Fruit fly (Drosophila melanogaster): ENCODE measurements around the gene CG46339.

The CG46339 gene

dm6 chr3R:26937423-26937822, 21.9 kb downstream of the CG46339 start:
- no peak for TF ChIP-seq insv (optimal IDR thresholded peaks at IDR 0.05)
- TF ChIP-seq Sin3A (optimal IDR thresholded peaks at IDR 0.05): no peak
- no peak for TF ChIP-seq h (optimal IDR thresholded peaks at IDR 0.05)
- no peak for TF ChIP-seq ttk (optimal IDR thresholded peaks at IDR 0.05)

- TF ChIP-seq psq (optimal IDR thresholded peaks at IDR 0.05) (no peak), h (optimal IDR thresholded peaks at IDR 0.05) (no peak), Myc (optimal IDR thresholded peaks at IDR 0.05) (no peak), insv (optimal IDR thresholded peaks at IDR 0.05) (no peak), ttk (optimal IDR thresholded peaks at IDR 0.05) (no peak), Sin3A (optimal IDR thresholded peaks at IDR 0.05) (no peak)
Measured at dm6 chr3R:26945233-26945632, 29.7 kb downstream of the CG46339 start, which contains the start of gene CG14252. TSS of gene CG14252 (plus strand) at chr3R:26945534.

dm6 chr3R:26947296-26947880, 31.8 kb downstream of the CG46339 start, which contains the start of gene Spag1:
TSS of gene Spag1 (plus strand) at chr3R:26947830.
- no peak for TF ChIP-seq h (optimal IDR thresholded peaks at IDR 0.05)
- TF ChIP-seq insv (optimal IDR thresholded peaks at IDR 0.05): no peak
- no peak for TF ChIP-seq Myc (optimal IDR thresholded peaks at IDR 0.05)
- TF ChIP-seq psq (optimal IDR thresholded peaks at IDR 0.05): no peak
- TF ChIP-seq ttk (optimal IDR thresholded peaks at IDR 0.05): no peak
- no peak for TF ChIP-seq Sin3A (optimal IDR thresholded peaks at IDR 0.05)

- no peak for TF ChIP-seq psq (optimal IDR thresholded peaks at IDR 0.05)
- no peak for TF ChIP-seq insv (optimal IDR thresholded peaks at IDR 0.05)
- TF ChIP-seq ttk (optimal IDR thresholded peaks at IDR 0.05): no peak
- TF ChIP-seq h (optimal IDR thresholded peaks at IDR 0.05): no peak
- TF ChIP-seq Sin3A (optimal IDR thresholded peaks at IDR 0.05): no peak
- TF ChIP-seq Myc (optimal IDR thresholded peaks at IDR 0.05): no peak
Measured at dm6 chr3R:26952200-26952856, 36.8 kb downstream of the CG46339 start.

- TF ChIP-seq ttk (optimal IDR thresholded peaks at IDR 0.05) (no peak), Myc (optimal IDR thresholded peaks at IDR 0.05) (no peak), insv (optimal IDR thresholded peaks at IDR 0.05) (no peak), h (optimal IDR thresholded peaks at IDR 0.05) (no peak), Sin3A (optimal IDR thresholded peaks at IDR 0.05) (no peak)
Measured at dm6 chr3R:26952857-26953477, 37.4 kb downstream of the CG46339 start.

dm6 chr3R:26953478-26953874, 37.9 kb downstream of the CG46339 start:
- TF ChIP-seq insv (optimal IDR thresholded peaks at IDR 0.05) (no peak), psq (optimal IDR thresholded peaks at IDR 0.05) (no peak), h (optimal IDR thresholded peaks at IDR 0.05) (no peak), ttk (optimal IDR thresholded peaks at IDR 0.05) (no peak), Sin3A (optimal IDR thresholded peaks at IDR 0.05) (no peak), Myc (optimal IDR thresholded peaks at IDR 0.05) (no peak)

- no peak for TF ChIP-seq insv (optimal IDR thresholded peaks at IDR 0.05)
- no peak for TF ChIP-seq Myc (optimal IDR thresholded peaks at IDR 0.05)
- TF ChIP-seq ttk (optimal IDR thresholded peaks at IDR 0.05): no peak
- TF ChIP-seq h (optimal IDR thresholded peaks at IDR 0.05): no peak
- no peak for TF ChIP-seq Sin3A (optimal IDR thresholded peaks at IDR 0.05)
- no peak for TF ChIP-seq psq (optimal IDR thresholded peaks at IDR 0.05)
Measured at dm6 chr3R:26954020-26954672, 38.6 kb downstream of the CG46339 start.

- TF ChIP-seq ttk (optimal IDR thresholded peaks at IDR 0.05) (no peak), Sin3A (optimal IDR thresholded peaks at IDR 0.05) (no peak), insv (optimal IDR thresholded peaks at IDR 0.05) (no peak), Myc (optimal IDR thresholded peaks at IDR 0.05) (no peak), h (optimal IDR thresholded peaks at IDR 0.05) (no peak), psq (optimal IDR thresholded peaks at IDR 0.05) (no peak)
Measured at dm6 chr3R:26955527-26955926, 40.0 kb downstream of the CG46339 start.

- no peak for TF ChIP-seq h (optimal IDR thresholded peaks at IDR 0.05)
- TF ChIP-seq ttk (optimal IDR thresholded peaks at IDR 0.05): no peak
- no peak for TF ChIP-seq Myc (optimal IDR thresholded peaks at IDR 0.05)
- no peak for TF ChIP-seq Sin3A (optimal IDR thresholded peaks at IDR 0.05)
- TF ChIP-seq psq (optimal IDR thresholded peaks at IDR 0.05): no peak
- TF ChIP-seq insv (optimal IDR thresholded peaks at IDR 0.05): no peak
Measured at dm6 chr3R:26956376-26957062, 41.0 kb downstream of the CG46339 start.

dm6 chr3R:26957132-26957531, 41.6 kb downstream of the CG46339 start:
- no peak for TF ChIP-seq psq (optimal IDR thresholded peaks at IDR 0.05)
- no peak for TF ChIP-seq ttk (optimal IDR thresholded peaks at IDR 0.05)
- no peak for TF ChIP-seq insv (optimal IDR thresholded peaks at IDR 0.05)
- TF ChIP-seq Myc (optimal IDR thresholded peaks at IDR 0.05): no peak
- TF ChIP-seq h (optimal IDR thresholded peaks at IDR 0.05): no peak
- no peak for TF ChIP-seq Sin3A (optimal IDR thresholded peaks at IDR 0.05)

dm6 chr3R:26958314-26958979, 42.9 kb downstream of the CG46339 start, which contains the start of gene CG6330:
TSS of gene CG6330 (minus strand) at chr3R:26958491.
- no peak for TF ChIP-seq h (optimal IDR thresholded peaks at IDR 0.05)
- no peak for TF ChIP-seq insv (optimal IDR thresholded peaks at IDR 0.05)
- TF ChIP-seq Myc (optimal IDR thresholded peaks at IDR 0.05): no peak
- TF ChIP-seq psq (optimal IDR thresholded peaks at IDR 0.05): no peak
- TF ChIP-seq Sin3A (optimal IDR thresholded peaks at IDR 0.05): no peak
- no peak for TF ChIP-seq ttk (optimal IDR thresholded peaks at IDR 0.05)
